Fruit fly (Drosophila melanogaster): ENCODE data around the gene Cadps.

The Cadps gene

dm6 chr4:1257071-1257698 is 26.5 kb downstream of the Cadps start:
- TF ChIP-seq Dfd (GFP tag; optimal IDR thresholded peaks at IDR 0.05): peak; percentile 55

DNA sequence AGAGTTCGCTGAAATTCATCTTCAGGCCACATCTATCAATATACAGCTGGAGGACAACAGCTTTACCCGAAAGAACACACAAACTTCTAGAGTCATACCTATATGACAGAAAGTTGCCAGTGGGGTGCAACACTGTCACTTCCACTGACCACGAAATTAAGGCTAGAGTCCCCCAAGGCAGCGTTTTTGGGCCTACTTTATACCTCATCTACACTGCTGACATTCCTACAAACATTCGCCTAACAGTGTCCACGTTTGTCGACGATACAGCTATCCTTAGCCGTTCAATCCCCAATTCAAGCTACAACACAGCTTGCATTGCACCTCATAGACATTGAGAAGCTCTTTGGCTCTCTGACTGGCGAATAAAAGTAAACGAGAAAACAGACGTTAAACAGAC is 29.7 kb downstream of the Cadps start:
- TF ChIP-seq N (GFP tag; optimal IDR thresholded peaks at IDR 0.05): no peak
- no peak for TF ChIP-seq lola (GFP tag; optimal IDR thresholded peaks at IDR 0.05)
- TF ChIP-seq Vsx2 (GFP tag; optimal IDR thresholded peaks at IDR 0.05; ENCODE audit: partially characterized antibody): no peak
- TF ChIP-seq Myc (optimal IDR thresholded peaks at IDR 0.05): no peak
- no peak for TF ChIP-seq woc (GFP tag; optimal IDR thresholded peaks at IDR 0.05)
- TF ChIP-seq Sp1 (GFP tag; optimal IDR thresholded peaks at IDR 0.05): no peak
- no peak for TF ChIP-seq sv (GFP tag; optimal IDR thresholded peaks at IDR 0.05)
- no peak for TF ChIP-seq fru (GFP tag; optimal IDR thresholded peaks at IDR 0.05)
- no peak for TF ChIP-seq pan (optimal IDR thresholded peaks at IDR 0.05)
- no peak for TF ChIP-seq dmrt93B (GFP tag; optimal IDR thresholded peaks at IDR 0.05)
- TF ChIP-seq Dif (GFP tag; optimal IDR thresholded peaks at IDR 0.05; ENCODE audit: partially characterized antibody): no peak
- no peak for TF ChIP-seq Abd-B (GFP tag; optimal IDR thresholded peaks at IDR 0.05)
- no peak for TF ChIP-seq CrebA (GFP tag; optimal IDR thresholded peaks at IDR 0.05; ENCODE audit: borderline replicate concordance)
- TF ChIP-seq ey (GFP tag; optimal IDR thresholded peaks at IDR 0.05): no peak
- no peak for TF ChIP-seq dl (GFP tag; optimal IDR thresholded peaks at IDR 0.05; ENCODE audit: insufficient read depth in 1 of 2, partially characterized antibody in 2 of 2)
- no peak for TF ChIP-seq Rel (GFP tag; optimal IDR thresholded peaks at IDR 0.05)
- no peak for TF ChIP-seq Rel (tag; optimal IDR thresholded peaks at IDR 0.05)
- TF ChIP-seq brk (GFP tag; optimal IDR thresholded peaks at IDR 0.05): no peak
- TF ChIP-seq usp (GFP tag; optimal IDR thresholded peaks at IDR 0.05): no peak
- no peak for TF ChIP-seq tai (GFP tag; optimal IDR thresholded peaks at IDR 0.05)
- TF ChIP-seq dsf (GFP tag; optimal IDR thresholded peaks at IDR 0.05; ENCODE audit: borderline replicate concordance): no peak

DNA sequence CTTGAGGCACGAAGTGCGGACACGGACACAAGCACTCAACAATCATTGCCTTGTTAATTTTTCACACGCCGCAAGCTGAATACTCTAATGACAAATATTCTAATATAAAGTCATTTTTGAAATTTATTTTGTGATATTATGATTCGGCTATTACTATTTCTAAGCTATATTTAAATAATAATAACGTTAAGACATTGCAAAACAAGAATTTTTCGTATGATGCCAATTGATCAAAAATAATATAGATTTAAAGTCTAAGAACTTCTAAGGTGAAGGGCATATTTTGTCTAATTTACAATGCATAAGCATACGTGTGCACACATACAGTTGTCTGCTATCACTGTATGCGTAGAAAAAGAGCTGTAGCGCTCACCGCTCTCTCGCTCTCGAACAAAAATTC is 37.6 kb downstream of the Cadps start:
- peak; percentile 80 for TF ChIP-seq Dfd (GFP tag; optimal IDR thresholded peaks at IDR 0.05)

DNA sequence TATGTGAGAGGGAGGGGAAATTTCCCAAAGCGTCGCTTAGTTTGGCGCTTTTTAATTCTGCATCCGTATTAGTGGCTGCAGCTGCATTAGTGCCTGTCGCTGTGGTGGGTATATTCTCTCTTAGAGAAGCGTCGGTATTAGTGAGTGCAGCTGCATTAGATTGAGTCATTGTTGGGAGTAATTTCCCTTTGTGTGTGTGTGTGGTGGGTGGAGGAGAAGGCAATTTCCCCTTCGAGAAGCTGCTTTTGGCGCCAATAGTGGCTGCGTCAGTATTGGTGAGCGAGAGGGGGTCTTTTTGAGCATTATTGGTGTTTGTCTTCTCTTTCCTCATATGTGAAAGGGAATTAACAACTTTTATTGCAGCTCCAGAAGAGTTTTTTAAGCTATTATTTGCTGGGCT is 75.7 kb downstream of the Cadps start:
- peak; percentile 77 for TF ChIP-seq N (GFP tag; optimal IDR thresholded peaks at IDR 0.05)
- TF ChIP-seq Myc (optimal IDR thresholded peaks at IDR 0.05): peak; percentile 62
- no peak for TF ChIP-seq Dfd (GFP tag; optimal IDR thresholded peaks at IDR 0.05)
- TF ChIP-seq Hnf4 (GFP tag; optimal IDR thresholded peaks at IDR 0.05): no peak
- no peak for TF ChIP-seq Mio (GFP tag; optimal IDR thresholded peaks at IDR 0.05)

DNA sequence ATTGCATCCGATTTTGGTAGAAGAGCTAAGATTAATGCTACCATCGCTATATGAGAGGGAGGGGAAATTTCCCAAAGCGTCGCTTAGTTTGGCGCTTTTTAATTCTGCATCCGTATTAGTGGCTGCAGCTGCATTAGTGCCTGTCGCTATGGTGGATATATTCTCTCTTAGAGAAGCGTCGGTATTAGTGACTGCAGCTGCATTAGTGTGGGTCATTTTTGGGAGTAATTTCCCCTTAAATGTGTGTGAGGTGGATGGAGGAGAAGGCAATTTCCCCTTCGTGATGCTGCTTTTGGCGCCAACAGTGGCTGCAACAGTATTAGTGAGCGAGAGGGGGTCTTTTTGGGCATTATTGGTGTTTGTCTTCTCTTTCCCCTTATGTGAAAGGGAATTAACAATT is 88.2 kb downstream of the Cadps start:
- peak; percentile 64 for TF ChIP-seq N (GFP tag; optimal IDR thresholded peaks at IDR 0.05)
- TF ChIP-seq Abd-B (GFP tag; optimal IDR thresholded peaks at IDR 0.05): peak; percentile 70

Measured in whole organism, wandering third instar larva.